Worm (Caenorhabditis elegans): ENCODE measurements around the gene srg-37.

srg-37 gene

DNA sequence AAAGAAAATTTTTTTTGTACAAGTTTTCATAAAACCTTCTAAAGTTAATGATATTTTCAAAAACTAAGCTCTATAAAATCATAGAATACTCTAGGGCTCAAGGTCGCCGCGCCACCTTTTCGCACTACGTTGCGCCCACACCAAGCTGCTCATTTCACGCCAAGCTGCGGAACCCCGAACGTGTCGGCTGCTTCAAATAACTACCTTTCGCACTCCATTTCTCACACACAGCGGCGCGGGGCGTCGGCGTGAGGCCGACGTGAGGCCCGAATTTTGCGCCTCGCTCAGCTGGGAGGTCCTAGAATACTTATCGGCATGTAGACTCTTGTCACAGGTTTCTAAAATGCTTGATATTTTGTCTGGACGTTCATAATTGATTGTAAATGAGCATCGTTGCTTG, 2.8 kb downstream of the srg-37 start:
- TF ChIP-seq ceh-82 (tag; optimal IDR thresholded peaks at IDR 0.05) (no peak), pax-3 (tag; optimal IDR thresholded peaks at IDR 0.05) (no peak), nhr-84 (tag; optimal IDR thresholded peaks at IDR 0.05) (no peak), F16B12.6 (tag; optimal IDR thresholded peaks at IDR 0.05) (no peak), mef-2 (tag; optimal IDR thresholded peaks at IDR 0.05) (no peak), ceh-8 (GFP tag; optimal IDR thresholded peaks at IDR 0.05) (no peak), aly-2 (tag; optimal IDR thresholded peaks at IDR 0.05) (no peak), nhr-85 (tag) (no peak), unc-98 (GFP tag; IDR thresholded peaks at IDR 0.05) (no peak), unc-30 (tag; optimal IDR thresholded peaks at IDR 0.05) (no peak), lsy-2 (tag; optimal IDR thresholded peaks at IDR 0.05) (no peak), ceh-63 (GFP tag; optimal IDR thresholded peaks at IDR 0.05) (no peak), lin-13 (GFP tag; optimal IDR thresholded peaks at IDR 0.05) (no peak), efl-3 (GFP tag; optimal IDR thresholded peaks at IDR 0.05) (no peak)

DNA sequence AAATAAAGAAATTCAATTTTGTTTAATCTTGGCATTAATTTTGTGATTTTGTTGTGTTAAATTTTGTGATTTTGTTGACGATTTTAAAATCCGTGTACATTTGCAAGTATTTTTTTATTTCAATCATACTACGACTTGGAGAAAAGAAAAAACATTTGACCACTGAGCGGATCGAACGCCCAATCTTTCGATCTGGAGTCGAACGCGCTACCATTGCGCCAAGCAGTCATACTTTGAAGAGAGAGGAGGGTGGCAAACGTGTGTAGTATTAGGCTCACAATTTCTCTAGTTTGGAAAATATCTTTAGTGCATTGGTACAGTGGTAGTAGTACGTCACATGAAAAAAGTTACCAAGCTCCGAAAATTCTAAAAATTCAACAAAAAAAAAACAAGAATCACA, 6.1 kb downstream of the srg-37 start:
- no peak for TF ChIP-seq mdl-1 (tag; optimal IDR thresholded peaks at IDR 0.05)
- peak; percentile 11 for TF ChIP-seq nhr-20 (tag; optimal IDR thresholded peaks at IDR 0.05)
- TF ChIP-seq nhr-90 (tag; optimal IDR thresholded peaks at IDR 0.05; ENCODE audit: poor library complexity): peak; percentile 16
- TF ChIP-seq nhr-12 (tag; optimal IDR thresholded peaks at IDR 0.05): no peak
- no peak for TF ChIP-seq egl-27 (tag; optimal IDR thresholded peaks at IDR 0.05)
- TF ChIP-seq snu-23 (GFP tag; optimal IDR thresholded peaks at IDR 0.05): no peak
- no peak for TF ChIP-seq skn-1 (tag; optimal IDR thresholded peaks at IDR 0.05)
- no peak for TF ChIP-seq egl-13 (tag; optimal IDR thresholded peaks at IDR 0.05)
- TF ChIP-seq rnt-1 (tag; optimal IDR thresholded peaks at IDR 0.05): no peak
- TF ChIP-seq nhr-47 (tag; optimal IDR thresholded peaks at IDR 0.05): no peak
- TF ChIP-seq ceh-90 (tag; optimal IDR thresholded peaks at IDR 0.05): no peak
- no peak for TF ChIP-seq ets-5 (GFP tag; IDR thresholded peaks at IDR 0.05)
- no peak for TF ChIP-seq sptf-1 (tag; optimal IDR thresholded peaks at IDR 0.05)

DNA sequence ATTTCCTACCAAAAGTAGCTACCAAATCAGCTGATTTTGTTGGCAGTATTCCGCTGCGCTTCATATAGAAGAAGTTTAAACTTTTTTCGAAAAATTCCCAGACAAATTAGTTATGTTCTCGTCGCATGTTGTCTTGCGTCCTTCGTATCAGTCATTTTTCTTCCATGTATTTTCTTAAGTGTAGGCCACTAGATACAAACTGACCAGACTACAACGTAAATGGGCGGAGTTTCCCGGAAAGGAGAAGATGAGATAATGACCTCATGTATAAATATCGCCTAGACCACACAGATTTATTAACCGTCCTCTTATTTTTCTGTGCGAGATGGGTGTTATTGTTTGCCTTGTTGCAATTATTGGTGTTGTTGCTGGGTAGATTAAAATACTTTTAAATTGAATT, 9.6 kb downstream of the srg-37 start, which contains the start of gene cyp-13B2:
Gene cyp-13B2, plus strand, starts transcription at position 301 of the 400 bp plus-strand sequence.
- no peak for TF ChIP-seq efl-1 (optimal IDR thresholded peaks at IDR 0.05)
- TF ChIP-seq efl-1 (GFP tag; optimal IDR thresholded peaks at IDR 0.05 in 1 of 2): peak in 1 of 2 experiments; percentile 4
- no peak for TF ChIP-seq ceh-90 (tag; optimal IDR thresholded peaks at IDR 0.05)

ce11 chrX:14223156-14223555, 11.7 kb downstream of the srg-37 start, which contains the start of gene K06G5.3:
Gene K06G5.3, minus strand, starts transcription at chrX:14223256.
- TF ChIP-seq pqm-1 (tag; optimal IDR thresholded peaks at IDR 0.05) (no peak), alr-1 (tag; optimal IDR thresholded peaks at IDR 0.05; ENCODE audit: borderline replicate concordance) (no peak), swsn-7 (tag; optimal IDR thresholded peaks at IDR 0.05) (no peak), mdl-1 (tag; optimal IDR thresholded peaks at IDR 0.05) (no peak), nhr-20 (tag; optimal IDR thresholded peaks at IDR 0.05) (no peak), lin-13 (GFP tag; optimal IDR thresholded peaks at IDR 0.05) (no peak), dpl-1 (GFP tag; optimal IDR thresholded peaks at IDR 0.05) (no peak), ceh-63 (GFP tag; optimal IDR thresholded peaks at IDR 0.05) (no peak), pag-3 (tag; optimal IDR thresholded peaks at IDR 0.05; ENCODE audit: borderline replicate concordance, insufficient read depth) (no peak), vab-15 (tag; optimal IDR thresholded peaks at IDR 0.05) (no peak), ztf-4 (tag; optimal IDR thresholded peaks at IDR 0.05) (no peak), aha-1 (tag; optimal IDR thresholded peaks at IDR 0.05) (no peak), snpc-4 (tag; optimal IDR thresholded peaks at IDR 0.05) (no peak), nhr-19 (GFP tag; conservative IDR thresholded peaks at IDR 0.05) (no peak), efl-1 (optimal IDR thresholded peaks at IDR 0.05) (no peak), efl-1 (GFP tag; optimal IDR thresholded peaks at IDR 0.05 in 1 of 2) (no peak), unc-62 (GFP tag; optimal IDR thresholded peaks at IDR 0.05) (no peak), sptf-1 (tag; optimal IDR thresholded peaks at IDR 0.05) (no peak), unc-30 (tag; optimal IDR thresholded peaks at IDR 0.05) (no peak)
